Fruit fly (Drosophila melanogaster): ENCODE results near the gene CG17105.

The CG17105 gene

DNA sequence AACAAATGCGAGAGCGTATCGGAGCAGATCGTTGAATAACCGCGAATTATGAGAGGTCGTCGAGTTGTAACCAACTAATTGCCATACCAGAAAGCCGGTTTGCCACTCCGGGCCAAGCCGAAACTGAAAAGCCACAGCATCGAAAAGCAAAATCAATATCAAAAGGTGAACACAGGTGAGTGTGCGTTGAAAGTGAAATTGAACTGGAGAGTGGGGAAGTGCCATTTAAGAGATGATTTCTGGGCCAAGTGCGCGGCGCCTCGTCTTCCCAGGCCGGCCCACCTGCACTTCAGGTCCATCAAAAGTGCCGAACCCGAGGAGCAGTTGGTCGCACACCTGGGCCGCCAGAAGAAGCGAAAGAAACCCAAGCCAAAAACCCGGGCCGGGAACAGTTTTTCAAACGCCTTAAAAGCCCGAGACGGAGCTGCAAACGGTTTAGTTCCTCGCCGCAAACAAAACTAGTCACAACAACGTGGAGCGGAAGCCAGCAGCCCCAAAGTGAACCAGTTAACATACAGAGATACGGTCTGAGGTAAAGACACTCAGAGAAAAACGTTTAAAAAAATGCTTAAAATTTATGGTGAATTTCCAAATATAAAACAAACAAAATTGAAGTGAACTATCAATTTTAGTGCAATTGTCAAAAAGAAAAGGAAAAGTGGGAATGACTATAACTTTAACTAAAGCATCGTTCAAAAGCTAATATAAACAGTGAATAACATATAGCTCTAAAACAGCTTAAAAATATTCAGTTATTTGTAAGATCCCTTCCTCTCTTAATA, 3.7 kb upstream of the CG17105 start, which contains the start of gene CG17104:
Gene CG17104, plus strand, starts transcription at position 266 of the 782 bp plus-strand sequence.
- TF ChIP-seq CTCF (optimal IDR thresholded peaks at IDR 0.05) (no peak), CG8478 (optimal IDR thresholded peaks at IDR 0.05) (no peak)

DNA sequence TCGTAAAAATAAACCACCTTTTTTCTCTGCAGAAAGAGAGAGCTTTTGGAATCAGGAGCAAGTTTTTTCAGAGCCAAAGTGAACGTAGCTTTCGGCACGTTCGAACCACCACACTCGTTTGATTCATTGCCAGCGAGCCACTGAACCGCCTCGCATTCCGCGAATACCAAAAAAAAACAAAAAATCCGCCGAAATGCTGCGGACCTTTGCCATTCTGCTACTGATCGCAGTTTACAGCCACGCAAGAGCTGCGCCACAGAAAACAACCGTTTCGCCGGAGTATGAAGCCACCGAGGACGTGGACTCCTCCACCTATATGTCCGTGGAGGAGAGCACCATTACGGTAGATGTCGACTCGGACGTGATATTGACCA, 3.1 kb upstream of the CG17105 start:
- TF ChIP-seq CG8478 (optimal IDR thresholded peaks at IDR 0.05) (no peak), CTCF (optimal IDR thresholded peaks at IDR 0.05) (no peak)

- TF ChIP-seq CG8478 (optimal IDR thresholded peaks at IDR 0.05) (no peak), CTCF (optimal IDR thresholded peaks at IDR 0.05) (no peak)
Observed at dm6 chr2L:10679568-10679967, 1.3 kb upstream of the CG17105 start.

dm6 chr2L:10681602-10682001, 772 bp downstream of the CG17105 start, which contains the start of gene CG17107:
Gene CG17107, plus strand, starts transcription at chr2L:10681902.
- no peak for TF ChIP-seq CG8478 (optimal IDR thresholded peaks at IDR 0.05)
- TF ChIP-seq CTCF (optimal IDR thresholded peaks at IDR 0.05): no peak

- no peak for TF ChIP-seq CTCF (optimal IDR thresholded peaks at IDR 0.05)
- no peak for TF ChIP-seq CG8478 (optimal IDR thresholded peaks at IDR 0.05)
Observed at dm6 chr2L:10682197-10682596, 1.4 kb downstream of the CG17105 start.

- TF ChIP-seq CTCF (optimal IDR thresholded peaks at IDR 0.05) (no peak), CG8478 (optimal IDR thresholded peaks at IDR 0.05) (no peak)
Observed at dm6 chr2L:10682912-10683311, 2.1 kb downstream of the CG17105 start.

DNA sequence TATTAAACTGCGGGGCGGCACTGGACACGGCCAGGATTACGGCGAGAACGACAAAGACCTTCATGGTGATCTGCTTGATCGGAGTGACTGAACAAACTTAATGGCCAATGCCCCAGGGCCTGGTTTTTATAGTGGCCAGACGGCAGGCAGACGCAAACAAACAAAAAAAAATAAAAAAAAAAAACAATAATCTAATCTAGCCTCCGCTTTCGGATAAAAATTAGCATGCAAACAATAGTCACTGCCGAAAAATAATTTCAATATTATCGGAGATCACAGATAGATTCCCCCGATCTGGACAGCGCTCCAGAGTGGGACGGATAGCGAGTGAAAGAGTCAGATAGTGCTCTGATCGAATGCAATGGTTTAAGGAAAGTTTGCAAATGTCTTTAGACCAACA, 3.5 kb downstream of the CG17105 start, which contains the start of gene CG7299:
Gene CG7299, minus strand, starts transcription at position 101 of the 400 bp plus-strand sequence.
- no peak for TF ChIP-seq CTCF (optimal IDR thresholded peaks at IDR 0.05)
- no peak for TF ChIP-seq CG8478 (optimal IDR thresholded peaks at IDR 0.05)

DNA sequence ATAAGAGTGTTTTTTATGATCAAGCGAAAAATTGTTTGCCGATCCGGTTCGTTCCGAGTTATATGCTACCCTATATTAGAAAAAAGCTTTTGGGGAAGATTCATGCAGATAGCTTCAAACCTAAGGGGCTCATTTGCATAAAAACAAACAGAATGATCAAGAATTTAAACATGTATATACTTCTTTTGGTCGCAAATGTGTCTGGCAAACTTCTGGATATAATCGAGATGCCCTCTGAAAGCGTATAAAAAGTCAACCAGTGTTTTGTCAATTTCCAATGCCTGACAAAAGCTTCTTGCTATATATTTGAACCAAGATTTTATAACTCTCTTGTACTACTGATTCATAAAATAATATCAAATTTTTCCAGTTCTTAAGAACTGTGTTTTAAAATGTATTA, 4.8 kb downstream of the CG17105 start:
- TF ChIP-seq CG8478 (optimal IDR thresholded peaks at IDR 0.05) (no peak), CTCF (optimal IDR thresholded peaks at IDR 0.05) (no peak)

- TF ChIP-seq CG8478 (optimal IDR thresholded peaks at IDR 0.05) (no peak), CTCF (optimal IDR thresholded peaks at IDR 0.05) (no peak)
Observed at dm6 chr2L:10687009-10687793, 6.4 kb downstream of the CG17105 start, which contains the start of gene CG7296. Gene CG7296, minus strand, starts transcription at chr2L:10687066.

DNA sequence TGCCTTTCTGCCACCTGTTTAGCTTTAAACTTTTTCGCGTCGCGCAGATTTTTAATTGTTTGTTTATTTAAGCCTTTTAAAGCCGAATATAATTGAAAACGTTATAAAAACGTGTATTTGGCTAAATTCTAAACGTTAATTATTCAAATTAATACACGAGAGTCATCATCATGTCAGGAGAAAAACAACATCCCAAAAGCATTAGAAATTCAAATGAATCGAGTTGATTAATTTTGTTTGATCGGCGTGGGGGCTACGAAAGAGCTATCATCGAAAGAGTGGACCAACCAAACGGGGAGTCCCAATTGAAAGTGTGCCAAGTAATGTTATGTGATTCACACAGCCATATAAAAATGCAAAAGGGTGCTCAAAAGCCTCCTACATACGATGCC, 7.0 kb downstream of the CG17105 start:
- TF ChIP-seq CG8478 (optimal IDR thresholded peaks at IDR 0.05) (no peak), CTCF (optimal IDR thresholded peaks at IDR 0.05) (no peak)

- TF ChIP-seq CTCF (optimal IDR thresholded peaks at IDR 0.05) (no peak), CG8478 (optimal IDR thresholded peaks at IDR 0.05) (no peak)
Observed at dm6 chr2L:10688764-10689163, 7.9 kb downstream of the CG17105 start.

dm6 chr2L:10689221-10690034, 8.6 kb downstream of the CG17105 start, which contains the start of gene CG7294:
Gene CG7294, minus strand, starts transcription at chr2L:10689271.
- no peak for TF ChIP-seq CG8478 (optimal IDR thresholded peaks at IDR 0.05)
- TF ChIP-seq CTCF (optimal IDR thresholded peaks at IDR 0.05): no peak

dm6 chr2L:10693018-10693417, 12.2 kb downstream of the CG17105 start:
- TF ChIP-seq CG8478 (optimal IDR thresholded peaks at IDR 0.05) (no peak), CTCF (optimal IDR thresholded peaks at IDR 0.05) (no peak)

dm6 chr2L:10694053-10694618, 13.3 kb downstream of the CG17105 start, which contains the start of gene CG17108:
Gene CG17108, minus strand, starts transcription at chr2L:10694103.
- no peak for TF ChIP-seq CTCF (optimal IDR thresholded peaks at IDR 0.05)
- no peak for TF ChIP-seq CG8478 (optimal IDR thresholded peaks at IDR 0.05)
